Worm (Caenorhabditis elegans): ENCODE measurements around the gene rocf-1.

rocf-1 gene

DNA sequence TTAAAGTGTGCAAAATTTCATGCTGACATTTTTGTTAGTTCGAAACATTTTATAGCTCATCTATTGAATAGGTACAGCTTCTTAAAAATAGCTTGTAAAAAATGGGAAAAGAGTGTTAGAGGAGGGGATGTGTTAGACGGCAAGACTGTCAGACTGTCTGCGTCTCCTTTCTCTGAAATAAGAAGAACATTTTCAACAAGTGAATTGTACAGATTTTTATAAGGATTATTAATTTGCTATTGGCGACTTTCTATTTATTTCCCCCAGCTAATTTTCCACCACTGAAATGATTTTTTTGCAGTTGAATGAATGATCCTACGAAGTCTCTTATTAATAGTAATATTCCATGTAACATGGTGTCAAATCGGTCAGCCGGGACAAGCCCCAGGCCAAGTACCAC is 34.1 kb upstream of the rocf-1 start, which contains the start of gene C06B8.7:
Gene C06B8.7, plus strand, starts transcription at position 301 of the 400 bp plus-strand sequence.
- TF ChIP-seq hnd-1 (tag; optimal IDR thresholded peaks at IDR 0.05): no peak
- TF ChIP-seq scrt-1 (GFP tag; IDR thresholded peaks at IDR 0.05): no peak
- TF ChIP-seq tbx-11 (GFP tag; IDR thresholded peaks at IDR 0.05): no peak
- TF ChIP-seq hmbx-1 (tag; optimal IDR thresholded peaks at IDR 0.05): no peak
- no peak for TF ChIP-seq tbx-37 (GFP tag; conservative IDR thresholded peaks at IDR 0.05)
- no peak for TF ChIP-seq B0310.2 (tag; optimal IDR thresholded peaks at IDR 0.05)
- no peak for TF ChIP-seq pes-1 (GFP tag; IDR thresholded peaks at IDR 0.05)
- TF ChIP-seq ets-7 (tag; optimal IDR thresholded peaks at IDR 0.05): no peak
- TF ChIP-seq ceh-36 (tag; optimal IDR thresholded peaks at IDR 0.05): no peak
- TF ChIP-seq hmg-4 (GFP tag; optimal IDR thresholded peaks at IDR 0.05): no peak
- TF ChIP-seq ama-1 (optimal IDR thresholded peaks at IDR 0.05): no peak
- no peak for TF ChIP-seq F13C5.2 (tag; optimal IDR thresholded peaks at IDR 0.05)
- no peak for TF ChIP-seq ceh-13 (GFP tag; optimal IDR thresholded peaks at IDR 0.05)
- no peak for TF ChIP-seq aly-1 (tag; optimal IDR thresholded peaks at IDR 0.05)
- no peak for TF ChIP-seq tra-4 (tag; optimal IDR thresholded peaks at IDR 0.05)
- no peak for TF ChIP-seq flt-1 (GFP tag; IDR thresholded peaks at IDR 0.05)
- TF ChIP-seq sea-1 (GFP tag; conservative IDR thresholded peaks at IDR 0.05): no peak

- TF ChIP-seq B0310.2 (tag; optimal IDR thresholded peaks at IDR 0.05) (no peak), pes-1 (GFP tag; IDR thresholded peaks at IDR 0.05) (no peak), F13C5.2 (tag; optimal IDR thresholded peaks at IDR 0.05) (no peak), tbx-37 (GFP tag; conservative IDR thresholded peaks at IDR 0.05) (no peak), hmg-4 (GFP tag; optimal IDR thresholded peaks at IDR 0.05) (no peak), tra-4 (tag; optimal IDR thresholded peaks at IDR 0.05) (no peak), ceh-13 (GFP tag; optimal IDR thresholded peaks at IDR 0.05) (no peak), sea-1 (GFP tag; conservative IDR thresholded peaks at IDR 0.05) (no peak), tbx-11 (GFP tag; IDR thresholded peaks at IDR 0.05) (no peak), ama-1 (optimal IDR thresholded peaks at IDR 0.05) (no peak), aly-1 (tag; optimal IDR thresholded peaks at IDR 0.05) (no peak), scrt-1 (GFP tag; IDR thresholded peaks at IDR 0.05) (no peak), ceh-36 (tag; optimal IDR thresholded peaks at IDR 0.05) (no peak), flt-1 (GFP tag; IDR thresholded peaks at IDR 0.05) (no peak), hnd-1 (tag; optimal IDR thresholded peaks at IDR 0.05) (no peak)
Measured at ce11 chrV:15497731-15498130, 33.4 kb upstream of the rocf-1 start.

DNA sequence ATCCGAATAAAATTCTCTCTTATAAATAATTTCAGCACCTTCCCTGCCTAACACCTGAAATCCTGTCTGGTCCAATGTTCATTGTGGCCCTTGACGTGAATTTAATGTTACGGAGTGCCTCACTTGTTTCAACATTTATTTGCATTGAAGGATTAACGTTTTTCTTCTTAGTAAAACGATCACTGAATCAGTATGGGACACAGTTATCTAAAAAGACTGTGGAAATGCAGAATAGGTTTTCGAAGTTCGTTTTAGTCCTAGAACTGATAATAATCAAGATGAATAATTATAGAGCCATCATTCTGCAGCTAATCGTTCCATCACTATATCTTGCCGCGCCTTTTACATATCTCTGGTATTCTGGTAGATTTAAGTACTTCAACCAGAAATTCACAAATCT is 30.9 kb upstream of the rocf-1 start, which contains the start of gene srh-219:
Gene srh-219, plus strand, starts transcription at position 301 of the 400 bp plus-strand sequence.
- TF ChIP-seq tbx-11 (GFP tag; IDR thresholded peaks at IDR 0.05) (no peak), pes-1 (GFP tag; IDR thresholded peaks at IDR 0.05) (no peak)

- TF ChIP-seq F13C5.2 (tag; optimal IDR thresholded peaks at IDR 0.05) (no peak), tbx-37 (GFP tag; conservative IDR thresholded peaks at IDR 0.05) (no peak), hmbx-1 (tag; optimal IDR thresholded peaks at IDR 0.05) (no peak), scrt-1 (GFP tag; IDR thresholded peaks at IDR 0.05) (no peak), tra-4 (tag; optimal IDR thresholded peaks at IDR 0.05) (no peak), ets-7 (tag; optimal IDR thresholded peaks at IDR 0.05) (no peak), hnd-1 (tag; optimal IDR thresholded peaks at IDR 0.05) (no peak), ama-1 (optimal IDR thresholded peaks at IDR 0.05) (no peak), ceh-13 (GFP tag; optimal IDR thresholded peaks at IDR 0.05) (no peak), B0310.2 (tag; optimal IDR thresholded peaks at IDR 0.05) (no peak), ceh-36 (tag; optimal IDR thresholded peaks at IDR 0.05) (no peak), aly-1 (tag; optimal IDR thresholded peaks at IDR 0.05) (no peak)
Measured at ce11 chrV:15493680-15494079, 29.4 kb upstream of the rocf-1 start, which contains the start of gene srh-218. TSS of gene srh-218 (plus strand) at chrV:15493980.

DNA sequence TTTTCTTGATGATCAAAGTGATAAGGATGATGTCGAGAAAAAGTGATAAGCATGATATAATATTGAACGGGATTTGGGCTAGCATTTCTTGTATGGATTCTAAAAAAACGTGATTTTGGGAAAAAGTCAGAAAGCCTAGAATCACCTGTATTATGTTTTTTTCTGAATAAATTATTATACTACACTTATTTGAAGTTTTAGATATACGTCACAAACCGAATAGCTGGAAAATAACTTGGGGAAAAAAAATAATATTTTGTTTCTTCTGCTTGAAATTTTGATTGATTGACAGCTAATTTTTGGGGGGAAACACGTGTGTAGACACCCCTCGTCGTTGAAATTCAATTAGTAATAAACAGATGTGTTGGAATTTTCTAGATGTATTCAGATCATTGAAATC is 28.2 kb upstream of the rocf-1 start, which contains the start of gene str-264:
Gene str-264, minus strand, starts transcription at position 101 of the 400 bp plus-strand sequence.
- TF ChIP-seq ets-7 (tag; optimal IDR thresholded peaks at IDR 0.05) (no peak), sea-1 (GFP tag; conservative IDR thresholded peaks at IDR 0.05) (no peak), hnd-1 (tag; optimal IDR thresholded peaks at IDR 0.05) (no peak), F13C5.2 (tag; optimal IDR thresholded peaks at IDR 0.05) (no peak), hmg-4 (GFP tag; optimal IDR thresholded peaks at IDR 0.05) (no peak), pes-1 (GFP tag; IDR thresholded peaks at IDR 0.05) (no peak)

DNA sequence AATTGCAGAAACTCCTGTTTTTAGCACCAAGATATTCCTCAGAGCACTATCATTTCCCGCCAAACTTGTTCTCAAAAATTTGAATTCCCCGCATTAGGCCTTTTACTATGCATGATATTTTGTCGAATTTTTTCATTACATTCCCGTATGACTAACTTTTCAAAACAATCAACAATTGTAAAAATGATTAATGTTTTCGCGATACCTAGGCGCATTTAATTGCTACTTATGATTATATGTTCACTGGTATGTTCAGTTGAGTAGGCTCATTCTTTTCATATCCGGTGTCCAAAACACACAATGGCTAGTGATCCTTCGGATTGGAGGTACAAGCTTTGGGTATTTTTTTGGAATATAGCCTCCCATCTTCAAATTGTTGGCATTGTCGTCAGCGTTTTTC is 23.5 kb upstream of the rocf-1 start, which contains the start of gene srw-21:
Gene srw-21, plus strand, starts transcription at position 301 of the 400 bp plus-strand sequence.
- TF ChIP-seq ceh-36 (tag; optimal IDR thresholded peaks at IDR 0.05) (no peak), ets-7 (tag; optimal IDR thresholded peaks at IDR 0.05) (no peak), ceh-13 (GFP tag; optimal IDR thresholded peaks at IDR 0.05) (no peak), hmg-4 (GFP tag; optimal IDR thresholded peaks at IDR 0.05) (no peak), tra-4 (tag; optimal IDR thresholded peaks at IDR 0.05) (no peak), pes-1 (GFP tag; IDR thresholded peaks at IDR 0.05) (no peak), F13C5.2 (tag; optimal IDR thresholded peaks at IDR 0.05) (no peak), B0310.2 (tag; optimal IDR thresholded peaks at IDR 0.05) (no peak), scrt-1 (GFP tag; IDR thresholded peaks at IDR 0.05) (no peak), ama-1 (optimal IDR thresholded peaks at IDR 0.05) (no peak)

DNA sequence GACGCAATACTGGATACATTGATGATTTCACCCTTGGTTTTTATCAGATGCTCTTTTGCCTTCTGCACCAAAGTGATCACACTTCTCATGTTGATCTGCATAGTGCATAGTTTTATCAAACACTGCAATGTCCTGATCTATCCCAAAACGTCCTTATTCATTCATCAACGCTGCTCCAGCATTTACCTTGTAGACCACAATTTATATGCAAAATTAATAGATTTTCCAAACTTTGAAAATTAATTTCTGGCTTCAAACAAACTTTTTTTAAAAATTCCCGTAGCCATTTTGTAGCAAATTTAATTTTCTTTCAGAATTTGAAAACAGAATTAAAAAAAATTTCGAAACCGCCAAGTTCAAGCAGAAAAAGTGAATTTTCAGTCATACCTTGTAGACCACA is 20.2 kb upstream of the rocf-1 start, which contains the start of gene C06B8.3:
Gene C06B8.3, minus strand, starts transcription at position 101 of the 400 bp plus-strand sequence.
- no peak for TF ChIP-seq hmbx-1 (tag; optimal IDR thresholded peaks at IDR 0.05)
- TF ChIP-seq ceh-36 (tag; optimal IDR thresholded peaks at IDR 0.05): no peak
- TF ChIP-seq tra-4 (tag; optimal IDR thresholded peaks at IDR 0.05): no peak
- no peak for TF ChIP-seq hmg-4 (GFP tag; optimal IDR thresholded peaks at IDR 0.05)
- TF ChIP-seq tbx-11 (GFP tag; IDR thresholded peaks at IDR 0.05): no peak

ce11 chrV:15483563-15483962 is 19.3 kb upstream of the rocf-1 start:
- TF ChIP-seq ets-7 (tag; optimal IDR thresholded peaks at IDR 0.05) (no peak), ama-1 (optimal IDR thresholded peaks at IDR 0.05) (no peak), flt-1 (GFP tag; IDR thresholded peaks at IDR 0.05) (no peak), pes-1 (GFP tag; IDR thresholded peaks at IDR 0.05) (no peak), hmbx-1 (tag; optimal IDR thresholded peaks at IDR 0.05) (no peak), hmg-4 (GFP tag; optimal IDR thresholded peaks at IDR 0.05) (no peak), ceh-36 (tag; optimal IDR thresholded peaks at IDR 0.05) (no peak), tbx-37 (GFP tag; conservative IDR thresholded peaks at IDR 0.05) (no peak), ceh-13 (GFP tag; optimal IDR thresholded peaks at IDR 0.05) (no peak), scrt-1 (GFP tag; IDR thresholded peaks at IDR 0.05) (no peak), sea-1 (GFP tag; conservative IDR thresholded peaks at IDR 0.05) (no peak), aly-1 (tag; optimal IDR thresholded peaks at IDR 0.05) (no peak), hnd-1 (tag; optimal IDR thresholded peaks at IDR 0.05) (no peak), tra-4 (tag; optimal IDR thresholded peaks at IDR 0.05) (no peak)

Measured in whole organism, early embryonic.